Worm (Caenorhabditis elegans): ENCODE measurements around the gene ZK1098.11.

Gene ZK1098.11

DNA sequence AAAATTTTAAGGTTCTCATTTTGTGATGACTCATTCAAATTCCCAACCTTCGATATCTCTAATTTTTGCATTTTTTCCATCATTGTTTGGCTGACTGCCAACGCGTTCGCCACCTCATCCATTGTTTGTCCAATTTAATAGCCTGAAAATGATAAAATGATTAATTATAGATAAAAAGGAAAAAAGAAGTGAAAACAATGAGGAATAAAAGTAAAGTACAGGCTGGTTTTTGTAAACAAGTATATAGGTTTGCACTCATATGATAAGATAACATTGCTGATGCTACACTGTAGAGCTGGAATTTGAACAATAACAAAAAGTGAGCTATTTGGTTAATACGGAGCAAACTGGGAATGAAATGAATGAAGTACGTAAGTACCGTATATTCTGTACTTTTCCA lies 25.8 kb downstream of the ZK1098.11 start, which contains the start of gene C48B4.3 (continued):
- TF ChIP-seq ztf-11 (tag; optimal IDR thresholded peaks at IDR 0.05) (no peak), hlh-11 (tag; optimal IDR thresholded peaks at IDR 0.05) (peak; percentile 14), mdl-1 (tag; optimal IDR thresholded peaks at IDR 0.05) (no peak), nhr-42 (GFP tag; IDR thresholded peaks at IDR 0.05) (no peak), arid-1 (GFP tag; conservative IDR thresholded peaks at IDR 0.05) (no peak), F37D6.2 (tag; optimal IDR thresholded peaks at IDR 0.05) (no peak)

DNA sequence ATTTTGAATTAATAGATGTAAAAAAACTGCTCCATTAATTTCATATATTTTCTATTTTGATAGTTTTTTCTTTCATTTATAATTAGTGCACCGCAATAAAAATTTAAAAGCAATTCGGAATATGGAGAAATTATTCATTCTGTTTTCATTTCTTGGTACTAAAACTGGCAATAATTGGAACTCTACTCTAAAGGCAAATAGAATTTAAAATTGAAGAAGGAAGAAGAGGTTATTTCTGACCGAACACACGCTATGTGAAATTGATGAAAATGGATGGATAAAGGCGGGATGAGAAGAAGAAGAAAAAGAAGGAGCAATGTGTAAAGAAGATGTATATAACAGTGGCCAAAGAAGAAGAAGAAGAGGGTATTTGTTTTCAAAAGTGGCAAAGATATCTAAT lies 26.8 kb downstream of the ZK1098.11 start:
- no peak for TF ChIP-seq hlh-11 (tag; optimal IDR thresholded peaks at IDR 0.05)
- no peak for TF ChIP-seq spr-1 (tag; optimal IDR thresholded peaks at IDR 0.05)
- no peak for TF ChIP-seq ztf-7 (tag; optimal IDR thresholded peaks at IDR 0.05)
- TF ChIP-seq tra-1 (GFP tag; IDR thresholded peaks at IDR 0.05), result no peak
- TF ChIP-seq nhr-102 (tag; optimal IDR thresholded peaks at IDR 0.05), result no peak
- TF ChIP-seq hif-1 (tag; optimal IDR thresholded peaks at IDR 0.05), result no peak
- no peak for TF ChIP-seq ZK546.5 (tag; optimal IDR thresholded peaks at IDR 0.05)
- no peak for TF ChIP-seq lin-39 (tag; optimal IDR thresholded peaks at IDR 0.05)
- TF ChIP-seq dpl-1 (GFP tag; optimal IDR thresholded peaks at IDR 0.05), result no peak
- TF ChIP-seq madf-9 (GFP tag; conservative IDR thresholded peaks at IDR 0.05), result no peak
- no peak for TF ChIP-seq nhr-42 (GFP tag; IDR thresholded peaks at IDR 0.05)
- TF ChIP-seq zfp-3 (GFP tag; conservative IDR thresholded peaks at IDR 0.05), result no peak
- no peak for TF ChIP-seq nhr-76 (tag; optimal IDR thresholded peaks at IDR 0.05)
- TF ChIP-seq nhr-237 (tag; optimal IDR thresholded peaks at IDR 0.05), result no peak
- TF ChIP-seq ceh-20 (GFP tag; IDR thresholded peaks at IDR 0.05), result no peak
- TF ChIP-seq dmd-6 (GFP tag; IDR thresholded peaks at IDR 0.05), result no peak
- no peak for TF ChIP-seq mdl-1 (tag; optimal IDR thresholded peaks at IDR 0.05)
- no peak for TF ChIP-seq mxl-3 (GFP tag; optimal IDR thresholded peaks at IDR 0.05)

DNA sequence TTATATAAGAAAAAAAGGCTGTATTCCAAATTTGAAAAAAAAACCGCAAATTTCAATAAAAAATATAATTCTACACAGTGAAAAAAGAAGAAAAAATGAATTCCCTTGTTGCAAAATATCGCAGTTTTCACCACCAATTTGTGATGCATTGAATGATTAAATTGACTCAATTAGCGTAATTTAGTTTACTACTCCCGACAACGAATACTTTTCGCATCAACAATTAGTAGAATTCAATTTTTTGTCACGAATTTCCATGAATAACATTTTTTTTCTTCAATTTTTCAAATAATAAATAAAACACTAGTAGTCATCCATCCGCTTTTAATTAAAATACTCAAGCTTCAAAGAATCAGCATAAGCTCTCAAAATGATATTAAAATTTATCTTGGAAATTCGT lies 28.9 kb downstream of the ZK1098.11 start:
- TF ChIP-seq nhr-102 (tag; optimal IDR thresholded peaks at IDR 0.05), result no peak
- TF ChIP-seq zfp-3 (GFP tag; conservative IDR thresholded peaks at IDR 0.05), result no peak
- TF ChIP-seq unc-62 (GFP tag; optimal IDR thresholded peaks at IDR 0.05 in 1 of 2), result no peak
- TF ChIP-seq unc-62 (tag; optimal IDR thresholded peaks at IDR 0.05), result no peak
- peak; percentile 46 for TF ChIP-seq ces-1 (GFP tag; optimal IDR thresholded peaks at IDR 0.05)
- TF ChIP-seq lsy-2 (tag; optimal IDR thresholded peaks at IDR 0.05), result peak in 1 of 2 experiments; percentile 21
- peak; percentile 16 for TF ChIP-seq fkh-10 (GFP tag; optimal IDR thresholded peaks at IDR 0.05)
- TF ChIP-seq jun-1 (tag; optimal IDR thresholded peaks at IDR 0.05), result no peak
- TF ChIP-seq sdz-12 (GFP tag; optimal IDR thresholded peaks at IDR 0.05), result no peak

DNA sequence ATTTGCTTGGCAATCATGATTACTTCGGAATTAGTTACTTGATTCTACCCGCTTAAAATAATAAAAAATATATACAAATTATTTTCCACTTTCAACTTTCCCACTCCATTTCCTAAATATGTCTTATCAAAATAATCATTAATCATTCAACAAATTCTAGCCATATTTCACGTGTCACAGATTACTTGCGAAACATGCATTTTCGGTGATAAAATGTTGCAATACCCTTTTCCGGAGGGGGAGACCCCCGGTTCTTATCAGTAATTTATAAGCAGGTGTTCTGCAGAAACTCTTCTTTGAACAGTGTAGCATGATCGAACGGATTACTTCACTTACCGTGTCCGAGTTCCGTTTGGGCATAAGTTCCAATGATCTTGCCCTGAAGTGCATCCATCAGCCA lies 33.8 kb downstream of the ZK1098.11 start:
- TF ChIP-seq mdl-1 (tag; optimal IDR thresholded peaks at IDR 0.05) (peak in 1 of 2 experiments; percentile 61), F49E8.2 (tag; optimal IDR thresholded peaks at IDR 0.05; ENCODE audit: borderline replicate concordance) (no peak), pha-4 (GFP tag; IDR thresholded peaks at IDR 0.05) (no peak), pha-4 (tag; optimal IDR thresholded peaks at IDR 0.05) (no peak), lin-1 (GFP tag; IDR thresholded peaks at IDR 0.05) (peak; percentile 83; the same call in 1 of the 2 replicates), nhr-77 (tag; optimal IDR thresholded peaks at IDR 0.05) (peak; percentile 64), dve-1 (tag; optimal IDR thresholded peaks at IDR 0.05; ENCODE audit: insufficient read depth) (peak; percentile 34), aha-1 (tag) (no peak), daf-16 (GFP tag; optimal IDR thresholded peaks at IDR 0.05) (no peak), daf-16 (tag; optimal IDR thresholded peaks at IDR 0.05) (peak; percentile 46), nhr-28 (tag; optimal IDR thresholded peaks at IDR 0.05) (peak; percentile 79), dmd-6 (GFP tag; IDR thresholded peaks at IDR 0.05) (peak; percentile 90), pqm-1 (tag; optimal IDR thresholded peaks at IDR 0.05) (peak; percentile 71), sdz-12 (GFP tag; optimal IDR thresholded peaks at IDR 0.05) (no peak), Y5F2A.4 (GFP tag; optimal IDR thresholded peaks at IDR 0.05) (no peak), hlh-11 (tag; optimal IDR thresholded peaks at IDR 0.05) (peak; percentile 66), tra-1 (GFP tag; IDR thresholded peaks at IDR 0.05) (peak; percentile 59)
